Fruit fly (Drosophila melanogaster): ENCODE data around the gene CG2926.

DNA sequence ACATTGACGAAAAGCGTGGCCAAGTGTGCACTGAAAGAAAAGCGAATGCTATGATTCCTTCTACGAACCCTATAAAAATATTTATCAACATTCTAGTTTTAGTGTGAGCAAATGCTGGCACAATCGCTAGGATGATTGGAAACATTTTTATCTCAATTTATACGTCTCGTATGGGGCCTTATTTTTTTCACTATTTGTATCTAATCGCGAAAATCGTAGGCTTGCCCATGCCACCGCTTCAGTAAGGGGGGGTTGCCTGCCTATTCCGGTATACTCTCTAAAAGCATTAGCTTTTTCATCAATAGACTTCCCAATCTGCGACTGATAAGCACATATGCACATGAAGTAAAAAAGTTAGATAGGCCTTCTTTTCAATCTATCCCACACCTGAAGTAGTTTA lies 22.6 kb downstream of the CG2926 start:
- no peak for TF ChIP-seq psq (optimal IDR thresholded peaks at IDR 0.05)
- no peak for TF ChIP-seq pan (optimal IDR thresholded peaks at IDR 0.05)
